Worm (Caenorhabditis elegans) whole organism, L2 larva: ENCODE measurements around the gene ZK596.3.
A peak's percentile ranks its signal among the peaks of the same experiment; 100 is the strongest.

ENCODE experiments used
- C34F6.9 ChIP-seq: fragments of 150-350 bp; optimal IDR thresholded peaks from 2 replicates; lab custom pipeline; 2014; ENCODE audit warnings: missing biosample characterization, missing genetic modification characterization
- F13H6.1 ChIP-seq: sonication (generic microtip); optimal IDR thresholded peaks from 2 replicates; lab custom pipeline; 2016; ENCODE audit warnings: missing genetic modification characterization, missing compliant biosample characterization
- R02D3.7 ChIP-seq: fragments of 150-350 bp; optimal IDR thresholded peaks from 2 replicates; lab custom pipeline; 2014; ENCODE audit warnings: missing biosample characterization, missing genetic modification characterization
- Y55F3AM.14 ChIP-seq: fragments of 200-800 bp; sonication (Bioruptor generic); optimal IDR thresholded peaks from 2 replicates; lab custom pipeline; 2018; ENCODE audit warnings: mild to moderate bottlenecking, missing genetic modification characterization, missing compliant biosample characterization
- ZK546.5 ChIP-seq: sonication (generic microtip); optimal IDR thresholded peaks from 2 replicates; lab custom pipeline; 2017; ENCODE audit warnings: missing biosample characterization, missing genetic modification characterization
- alr-1 ChIP-seq: fragments of 150-350 bp; optimal IDR thresholded peaks from 2 replicates; lab custom pipeline; 2014; ENCODE audit warnings: missing biosample characterization, missing genetic modification characterization
- aly-2 ChIP-seq: fragments of 150-350 bp; optimal IDR thresholded peaks from 2 replicates; lab custom pipeline; 2014; ENCODE audit warnings: missing biosample characterization, missing genetic modification characterization
- ama-1 ChIP-seq: fragments of 150-350 bp; optimal IDR thresholded peaks from 2 replicates; lab custom pipeline; 2018; ENCODE audit warnings: inconsistent platforms
- blmp-1 ChIP-seq: sonication (generic microtip); optimal IDR thresholded peaks from 2 replicates; lab custom pipeline; 2017; ENCODE audit warnings: missing genetic modification characterization, mild to moderate bottlenecking, missing compliant biosample characterization, antibody characterized with exemption, moderate library complexity; ENCODE audit not compliant: insufficient read depth
- ceh-16 ChIP-seq: fragments of 150-350 bp; optimal IDR thresholded peaks from 2 replicates; lab custom pipeline; 2014; ENCODE audit warnings: missing biosample characterization, missing genetic modification characterization
- ceh-82 ChIP-seq: fragments of 150-350 bp; optimal IDR thresholded peaks from 2 replicates; lab custom pipeline; 2014; ENCODE audit warnings: missing biosample characterization, missing genetic modification characterization
- crh-2 ChIP-seq: sonication (generic microtip); optimal IDR thresholded peaks from 2 replicates; lab custom pipeline; 2017; ENCODE audit warnings: missing biosample characterization, missing genetic modification characterization
- dmd-4 ChIP-seq: sonication (generic microtip); optimal IDR thresholded peaks from 2 replicates; lab custom pipeline; 2017; ENCODE audit warnings: missing biosample characterization, missing genetic modification characterization
- egl-27 ChIP-seq: sonication (generic microtip); optimal IDR thresholded peaks from 3 replicates; lab custom pipeline; 2017; ENCODE audit warnings: missing biosample characterization, missing genetic modification reagents, missing genetic modification characterization
- elt-1 ChIP-seq: fragments of 150-350 bp; optimal IDR thresholded peaks from 2 replicates; lab custom pipeline; 2014; ENCODE audit warnings: missing biosample characterization, missing genetic modification characterization
- elt-3 ChIP-seq: sonication (generic microtip); optimal IDR thresholded peaks from 2 replicates; lab custom pipeline; 2017; ENCODE audit warnings: missing biosample characterization, missing genetic modification characterization
- fos-1 ChIP-seq: fragments of 150-350 bp; optimal IDR thresholded peaks from 2 replicates; lab custom pipeline; 2014; ENCODE audit warnings: missing biosample characterization, missing genetic modification characterization
- gmeb-1 ChIP-seq: fragments of 150-350 bp; optimal IDR thresholded peaks from 2 replicates; lab custom pipeline; 2014; ENCODE audit warnings: missing biosample characterization, missing genetic modification characterization
- lin-11 ChIP-seq: fragments of 150-350 bp; sonication (generic microtip); optimal IDR thresholded peaks from 2 replicates; lab custom pipeline; 2014; ENCODE audit warnings: missing biosample characterization, missing genetic modification characterization, inconsistent platforms, mixed read lengths
- lin-13 ChIP-seq: fragments of 150-350 bp; optimal IDR thresholded peaks from 2 replicates; lab custom pipeline; 2014; ENCODE audit warnings: missing biosample characterization, missing genetic modification reagents, missing genetic modification characterization
- lin-39 ChIP-seq: fragments of 150-350 bp; optimal IDR thresholded peaks from 2 replicates; lab custom pipeline; 2014; ENCODE audit warnings: missing biosample characterization, missing genetic modification reagents, missing genetic modification characterization
- lsy-2 ChIP-seq, 2 experiments: fragments of 150-350 bp in 1 of 2; sonication (generic microtip) in 1 of 2; optimal IDR thresholded peaks; 2 replicates each; lab custom pipeline; 2014 to 2017; ENCODE audit warnings: missing biosample characterization in 2 of 2, missing genetic modification characterization in 2 of 2
- mab-5 ChIP-seq: fragments of 150-350 bp; optimal IDR thresholded peaks from 2 replicates; lab custom pipeline; 2014; ENCODE audit warnings: missing biosample characterization, missing genetic modification characterization
- mbf-1 ChIP-seq: sonication (generic microtip); optimal IDR thresholded peaks from 2 replicates; lab custom pipeline; 2017; ENCODE audit warnings: missing biosample characterization, missing genetic modification characterization
- mdl-1 ChIP-seq, 2 experiments: fragments of 150-350 bp in 1 of 2; sonication (generic microtip) in 1 of 2; optimal IDR thresholded peaks; 2 replicates each; lab custom pipeline; 2017; ENCODE audit warnings: missing biosample characterization in 2 of 2, missing genetic modification characterization in 2 of 2
- nhr-10 ChIP-seq: sonication (generic microtip); optimal IDR thresholded peaks from 2 replicates; lab custom pipeline; 2017; ENCODE audit warnings: missing biosample characterization, missing genetic modification characterization
- nhr-11 ChIP-seq: fragments of 150-350 bp; optimal IDR thresholded peaks from 2 replicates; lab custom pipeline; 2014; ENCODE audit warnings: missing biosample characterization, missing genetic modification characterization
- nhr-12 ChIP-seq: fragments of 150-350 bp; optimal IDR thresholded peaks from 2 replicates; lab custom pipeline; 2014; ENCODE audit warnings: missing biosample characterization, missing genetic modification characterization
- nhr-129 ChIP-seq: fragments of 150-350 bp; optimal IDR thresholded peaks from 2 replicates; lab custom pipeline; 2014; ENCODE audit warnings: missing biosample characterization, missing genetic modification characterization
- nhr-21 ChIP-seq: fragments of 150-350 bp; optimal IDR thresholded peaks from 2 replicates; lab custom pipeline; 2014; ENCODE audit warnings: missing biosample characterization, missing genetic modification characterization
- nhr-23 ChIP-seq: fragments of 150-350 bp; optimal IDR thresholded peaks from 2 replicates; lab custom pipeline; 2014; ENCODE audit warnings: missing biosample characterization, missing genetic modification reagents, missing genetic modification characterization
- nhr-237 ChIP-seq: fragments of 150-350 bp; optimal IDR thresholded peaks from 2 replicates; lab custom pipeline; 2014; ENCODE audit warnings: missing biosample characterization, missing genetic modification characterization
- nhr-25 ChIP-seq: fragments of 150-350 bp; sonication (generic microtip); optimal IDR thresholded peaks from 3 replicates; lab custom pipeline; 2014; ENCODE audit warnings: missing biosample characterization, missing genetic modification characterization
- nhr-6 ChIP-seq: fragments of 150-350 bp; optimal IDR thresholded peaks from 2 replicates; lab custom pipeline; 2014; ENCODE audit warnings: missing biosample characterization, missing genetic modification characterization
- nhr-77 ChIP-seq: fragments of 150-350 bp; optimal IDR thresholded peaks from 2 replicates; lab custom pipeline; 2014; ENCODE audit warnings: missing biosample characterization, missing genetic modification characterization
- peb-1 ChIP-seq: fragments of 150-350 bp; optimal IDR thresholded peaks from 2 replicates; lab custom pipeline; 2014; ENCODE audit warnings: missing biosample characterization, missing genetic modification characterization
- sem-4 ChIP-seq: fragments of 150-350 bp; optimal IDR thresholded peaks from 2 replicates; lab custom pipeline; 2014; ENCODE audit warnings: missing biosample characterization, missing genetic modification reagents, missing genetic modification characterization
- skn-1 ChIP-seq: sonication (generic microtip); optimal IDR thresholded peaks from 2 replicates; lab custom pipeline; 2017; ENCODE audit warnings: missing biosample characterization, missing genetic modification characterization
- sma-3 ChIP-seq: sonication (generic microtip); optimal IDR thresholded peaks from 2 replicates; lab custom pipeline; 2016; ENCODE audit warnings: missing genetic modification reagents, missing genetic modification characterization, missing compliant biosample characterization
- sma-9 ChIP-seq, 2 experiments: fragments of 150-350 bp in 1 of 2; sonication (generic microtip) in 1 of 2; optimal IDR thresholded peaks; 2 replicates each; lab custom pipeline; 2014 to 2016; ENCODE audit warnings: missing genetic modification characterization in 2 of 2, mild to moderate bottlenecking in 1 of 2, missing biosample characterization in 1 of 2, missing compliant biosample characterization in 1 of 2, missing genetic modification reagents in 1 of 2, moderate library complexity in 1 of 2
- snpc-4 ChIP-seq: fragments of 150-350 bp; optimal IDR thresholded peaks from 2 replicates; lab custom pipeline; 2014; ENCODE audit warnings: missing biosample characterization, missing genetic modification characterization
- unc-39 ChIP-seq: fragments of 150-350 bp; optimal IDR thresholded peaks from 2 replicates; lab custom pipeline; 2014; ENCODE audit warnings: missing biosample characterization, missing genetic modification characterization
- unc-55 ChIP-seq: fragments of 150-350 bp; sonication (generic microtip); optimal IDR thresholded peaks from 3 replicates; lab custom pipeline; 2014; ENCODE audit warnings: missing biosample characterization, missing genetic modification reagents, missing genetic modification characterization
- unc-62 ChIP-seq: fragments of 150-350 bp; optimal IDR thresholded peaks from 2 replicates; lab custom pipeline; 2014; ENCODE audit warnings: missing biosample characterization, missing genetic modification reagents, missing genetic modification characterization
- zag-1 ChIP-seq: fragments of 150-350 bp; optimal IDR thresholded peaks from 2 replicates; lab custom pipeline; 2014; ENCODE audit warnings: missing biosample characterization, missing genetic modification characterization
- ztf-1 ChIP-seq: fragments of 200-800 bp; sonication (Bioruptor generic); conservative IDR thresholded peaks from 2 replicates; pipeline ENCODE4 v1.3.6; 2022; ENCODE audit warnings: missing genetic modification characterization, missing compliant biosample characterization
- ztf-11 ChIP-seq: sonication (generic microtip); optimal IDR thresholded peaks from 2 replicates; lab custom pipeline; 2017; ENCODE audit warnings: missing biosample characterization, missing genetic modification characterization
- ztf-4 ChIP-seq: fragments of 150-350 bp; optimal IDR thresholded peaks from 2 replicates; lab custom pipeline; 2014; ENCODE audit warnings: missing biosample characterization, missing genetic modification characterization

ZK596.3 gene

ce11 chrIV:10935853-10936491 lies 31.8 kb upstream of the ZK596.3 start, which contains the start of gene lgg-2:
Gene lgg-2 (minus strand): TSS chrIV:10935903.
- TF ChIP-seq nhr-21 (peak; percentile 98), mbf-1 (tag; lab: Kevin White, UChicago) (no peak), egl-27 (peak; percentile 97), blmp-1 (tag; lab: Kevin White, UChicago) (peak; percentile 99), unc-62 (peak; percentile 93), ZK546.5 (no peak), elt-1 (no peak), dmd-4 (no peak), nhr-237 (no peak), nhr-129 (tag; lab: Kevin White, UChicago) (peak; percentile 98), sma-3 (GFP tag; lab: Kevin White, UChicago) (peak; percentile 98), ama-1 (no peak), mab-5 (peak; percentile 92), sma-9 (GFP tag; optimal IDR thresholded peaks at IDR 0.05; lab: Kevin White, UChicago) (peak; percentile 99), sma-9 (tag; optimal IDR thresholded peaks at IDR 0.05; lab: Kevin White, UChicago) (no peak), nhr-77 (no peak), unc-39 (tag; lab: Kevin White, UChicago) (no peak), alr-1 (peak; percentile 56), nhr-6 (tag; lab: Kevin White, UChicago) (peak; percentile 98), elt-3 (tag; lab: Kevin White, UChicago) (no peak), sem-4 (peak; percentile 94), nhr-10 (tag; lab: Kevin White, UChicago) (peak; percentile 70), nhr-11 (tag; lab: Kevin White, UChicago) (no peak), crh-2 (tag; lab: Kevin White, UChicago) (peak; percentile 98), peb-1 (tag; lab: Kevin White, UChicago) (no peak), ceh-16 (tag; lab: Kevin White, UChicago) (peak; percentile 57), F13H6.1 (tag; lab: Kevin White, UChicago) (peak; percentile 98), lsy-2 (tag; optimal IDR thresholded peaks at IDR 0.05; lab: Kevin White, UChicago) (peak; percentile 75 to 95), nhr-23 (tag; lab: Kevin White, UChicago) (no peak), snpc-4 (peak; percentile 89), Y55F3AM.14 (GFP tag; lab: Kevin White, UChicago) (peak; percentile 94), lin-39 (tag; lab: Kevin White, UChicago) (peak; percentile 53), unc-55 (GFP tag; lab: Kevin White, UChicago) (peak; percentile 80), zag-1 (peak; percentile 78), R02D3.7 (no peak), nhr-25 (tag; lab: Kevin White, UChicago) (peak; percentile 98), aly-2 (tag; lab: Kevin White, UChicago) (no peak), ceh-82 (peak; percentile 21), lin-13 (GFP tag; lab: Kevin White, UChicago) (peak; percentile 87), C34F6.9 (tag; lab: Kevin White, UChicago) (peak; percentile 99), lin-11 (peak; percentile 82), nhr-12 (tag; lab: Kevin White, UChicago) (peak; percentile 38), ztf-4 (tag; lab: Kevin White, UChicago) (peak; percentile 97), ztf-11 (tag; lab: Kevin White, UChicago) (peak; percentile 4), fos-1 (peak; percentile 97), skn-1 (tag; lab: Kevin White, UChicago) (peak; percentile 52), mdl-1 (tag; optimal IDR thresholded peaks at IDR 0.05; lab: Kevin White, UChicago) (peak; percentile 79 to 97), ztf-1 (no peak), gmeb-1 (tag; lab: Kevin White, UChicago) (peak; percentile 88)
